Worm (Caenorhabditis elegans): ENCODE results near the gene srh-166.

ce11 chrV:20504997-20505396 lies 20.7 kb downstream of the srh-166 start, which contains the start of gene Y38H6C.4:
- no peak for TF ChIP-seq efl-1 (optimal IDR thresholded peaks at IDR 0.05)
- TF ChIP-seq efl-1 (GFP tag; optimal IDR thresholded peaks at IDR 0.05 in 1 of 2), result no peak
- TF ChIP-seq lin-35 (GFP tag; optimal IDR thresholded peaks at IDR 0.05), result no peak
- no peak for TF ChIP-seq nhr-19 (GFP tag; conservative IDR thresholded peaks at IDR 0.05)
- TF ChIP-seq lin-13 (GFP tag; optimal IDR thresholded peaks at IDR 0.05), result no peak
